Fruit fly (Drosophila melanogaster) whole organism, embryonic: ENCODE data around the gene Shal.

ENCODE experiments used
- Awh ChIP-seq: fragments of 200-800 bp; sonication (Bioruptor generic); IDR thresholded peaks from 2 replicates; pipeline ENCODE4, ENCODE4 v1.3.6; 2022; ENCODE audit warnings: missing biosample characterization, missing genetic modification characterization
- Blimp-1 ChIP-seq: fragments of 200-800 bp; sonication (Bioruptor generic); optimal IDR thresholded peaks from 3 replicates; lab custom pipeline; 2018; ENCODE audit warnings: missing biosample characterization, missing genetic modification characterization, mild to moderate bottlenecking, moderate library complexity, missing genetic modification reagents
- CG10321 ChIP-seq: fragments of 200-800 bp; sonication (Bioruptor generic); IDR thresholded peaks from 2 replicates; pipeline ENCODE4 v1.3.6; 2022; ENCODE audit warnings: missing biosample characterization, missing genetic modification characterization
- CG12769 ChIP-seq: fragments of 200-800 bp; sonication (Bioruptor generic); optimal IDR thresholded peaks from 2 replicates; lab custom pipeline; 2019; ENCODE audit warnings: missing biosample characterization, mild to moderate bottlenecking, missing genetic modification characterization, moderate library complexity
- CG13624 ChIP-seq: fragments of 200-800 bp; sonication (Bioruptor generic); optimal IDR thresholded peaks from 2 replicates; lab custom pipeline; 2016; ENCODE audit warnings: missing biosample characterization, missing genetic modification characterization
- CG15601 ChIP-seq: fragments of 200-800 bp; sonication (Bioruptor generic); optimal IDR thresholded peaks from 3 replicates; lab custom pipeline; 2019; ENCODE audit warnings: missing biosample characterization, mild to moderate bottlenecking, missing genetic modification characterization, moderate library complexity
- CG1603 ChIP-seq: fragments of 200-800 bp; sonication (Bioruptor generic); optimal IDR thresholded peaks from 2 replicates; lab custom pipeline; 2019; ENCODE audit warnings: missing biosample characterization, mild to moderate bottlenecking, missing genetic modification characterization, moderate library complexity
- CG18262 ChIP-seq: fragments of 200-800 bp; optimal IDR thresholded peaks from 3 replicates; lab custom pipeline; 2019; ENCODE audit warnings: missing biosample characterization, mild to moderate bottlenecking, missing genetic modification characterization, moderate library complexity
- CG2116 ChIP-seq: fragments of 200-800 bp; sonication (Bioruptor generic); optimal IDR thresholded peaks from 3 replicates; lab custom pipeline; 2018; ENCODE audit warnings: missing biosample characterization, mild to moderate bottlenecking, missing genetic modification characterization
- CG32767 ChIP-seq: fragments of 200-800 bp; sonication (Bioruptor generic); IDR thresholded peaks from 2 replicates; pipeline ENCODE4 v1.3.6; 2022; ENCODE audit warnings: missing biosample characterization, missing genetic modification characterization
- CG3407 ChIP-seq: fragments of 200-800 bp; sonication (Bioruptor generic); optimal IDR thresholded peaks from 2 replicates; lab custom pipeline; 2018; ENCODE audit warnings: missing biosample characterization, mild to moderate bottlenecking, missing genetic modification characterization
- CG43689 ChIP-seq: fragments of 200-800 bp; sonication (Bioruptor generic); IDR thresholded peaks from 2 replicates; pipeline ENCODE4 v1.3.6; 2022; ENCODE audit warnings: missing biosample characterization, missing genetic modification characterization
- CG4404 ChIP-seq: fragments of 200-800 bp; sonication (Bioruptor generic); IDR thresholded peaks from 2 replicates; pipeline ENCODE4 v1.3.6; 2022; ENCODE audit warnings: missing biosample characterization, missing genetic modification characterization
- CG4617 ChIP-seq: fragments of 200-800 bp; sonication (Bioruptor generic); optimal IDR thresholded peaks from 3 replicates; lab custom pipeline; 2016; ENCODE audit warnings: missing biosample characterization, missing genetic modification characterization, borderline replicate concordance
- CG6765 ChIP-seq: fragments of 200-800 bp; sonication (Bioruptor generic); optimal IDR thresholded peaks from 3 replicates; lab custom pipeline; 2017; ENCODE audit warnings: missing biosample characterization, mild to moderate bottlenecking, missing genetic modification characterization
- CG9797 ChIP-seq: fragments of 200-800 bp; sonication (Bioruptor generic); optimal IDR thresholded peaks from 3 replicates; lab custom pipeline; 2018; ENCODE audit warnings: missing biosample characterization, mild to moderate bottlenecking, missing genetic modification characterization
- CTCF ChIP-seq: fragments of 200-800 bp; sonication (Bioruptor generic); optimal IDR thresholded peaks from 2 replicates; lab custom pipeline; 2017; ENCODE audit warnings: missing biosample characterization, mild to moderate bottlenecking, missing genetic modification characterization, moderate library complexity
- Dek ChIP-seq: fragments of 200-800 bp; sonication (Bioruptor generic); optimal IDR thresholded peaks from 3 replicates; lab custom pipeline; 2019; ENCODE audit warnings: missing biosample characterization, mild to moderate bottlenecking, missing genetic modification characterization, moderate library complexity
- Dip3 ChIP-seq: fragments of 200-800 bp; sonication (Bioruptor generic); optimal IDR thresholded peaks from 3 replicates; lab custom pipeline; 2016; ENCODE audit warnings: missing biosample characterization, missing genetic modification characterization
- Elba2 ChIP-seq: fragments of 200-800 bp; sonication (Bioruptor generic); optimal IDR thresholded peaks from 3 replicates; lab custom pipeline; 2016; ENCODE audit warnings: missing biosample characterization, missing genetic modification characterization
- Gsc ChIP-seq: fragments of 200-800 bp; sonication (Bioruptor generic); IDR thresholded peaks from 2 replicates; pipeline ENCODE4 v1.3.6; 2022; ENCODE audit warnings: missing biosample characterization, missing genetic modification characterization
- Gug ChIP-seq: fragments of 200-800 bp; sonication (Bioruptor generic); IDR thresholded peaks from 4 replicates; pipeline ENCODE4 v1.3.6; 2022; ENCODE audit warnings: missing biosample characterization, missing genetic modification characterization
- HLH4C ChIP-seq: fragments of 200-800 bp; sonication (Bioruptor generic); IDR thresholded peaks from 3 replicates; pipeline ENCODE4 v1.3.6; 2022; ENCODE audit warnings: missing biosample characterization, missing genetic modification characterization; ENCODE audit not compliant: partially characterized antibody
- Hr51 ChIP-seq, 2 experiments: fragments of 200-800 bp; sonication (Bioruptor generic); optimal IDR thresholded peaks; 2 replicates in 1 of 2; 3 replicates in 1 of 2; lab custom pipeline; 2016 to 2018; ENCODE audit warnings: missing biosample characterization in 2 of 2, missing genetic modification characterization in 2 of 2, mild to moderate bottlenecking in 1 of 2, moderate library complexity in 1 of 2
- Myb ChIP-seq: fragments of 200-800 bp; sonication (Bioruptor generic); optimal IDR thresholded peaks from 2 replicates; lab custom pipeline; 2016; ENCODE audit warnings: missing biosample characterization, missing genetic modification characterization
- Pdp1 ChIP-seq, 2 experiments: fragments of 200-800 bp; sonication (Bioruptor generic); optimal IDR thresholded peaks; 3 replicates each; lab custom pipeline; 2016; ENCODE audit warnings: missing biosample characterization in 2 of 2, missing genetic modification characterization in 2 of 2, mild to moderate bottlenecking in 1 of 2, moderate library complexity in 1 of 2
- Ssrp ChIP-seq: fragments of 200-800 bp; sonication (Bioruptor generic); optimal IDR thresholded peaks from 2 replicates; lab custom pipeline; 2018; ENCODE audit warnings: missing biosample characterization, mild to moderate bottlenecking, missing genetic modification characterization, moderate library complexity
- btn ChIP-seq: fragments of 200-800 bp; sonication (Bioruptor generic); optimal IDR thresholded peaks from 2 replicates; lab custom pipeline; 2016; ENCODE audit warnings: missing biosample characterization, missing genetic modification characterization
- cg ChIP-seq: fragments of 200-800 bp; sonication (Bioruptor generic); optimal IDR thresholded peaks from 3 replicates; lab custom pipeline; 2019; ENCODE audit warnings: missing biosample characterization, mild to moderate bottlenecking, missing genetic modification characterization, moderate library complexity
- chinmo ChIP-seq: fragments of 200-800 bp; sonication (Bioruptor generic); IDR thresholded peaks from 4 replicates; pipeline ENCODE4 v1.3.6; 2022; ENCODE audit warnings: missing biosample characterization, missing genetic modification characterization; ENCODE audit not compliant: partially characterized antibody
- crol ChIP-seq: fragments of 200-800 bp; sonication (Bioruptor generic); IDR thresholded peaks from 2 replicates; pipeline ENCODE4 v1.3.6; 2022; ENCODE audit warnings: missing biosample characterization, missing genetic modification characterization
- dm ChIP-seq: fragments of 200-800 bp; sonication (Bioruptor generic); optimal IDR thresholded peaks from 3 replicates; lab custom pipeline; 2016; ENCODE audit warnings: missing biosample characterization, missing genetic modification characterization
- gce ChIP-seq: fragments of 200-800 bp; sonication (Bioruptor generic); IDR thresholded peaks from 3 replicates; pipeline ENCODE4 v1.3.6; 2022; ENCODE audit warnings: missing biosample characterization, missing genetic modification characterization
- inv ChIP-seq: fragments of 200-800 bp; sonication (Bioruptor generic); IDR thresholded peaks from 2 replicates; pipeline ENCODE4 v1.3.6; 2022; ENCODE audit warnings: missing biosample characterization, missing genetic modification characterization; ENCODE audit not compliant: partially characterized antibody
- jing ChIP-seq: fragments of 200-800 bp; sonication (Bioruptor generic); optimal IDR thresholded peaks from 2 replicates; lab custom pipeline; 2018; ENCODE audit warnings: missing biosample characterization, mild to moderate bottlenecking, missing genetic modification characterization
- lab ChIP-seq: fragments of 200-800 bp; sonication (Bioruptor generic); optimal IDR thresholded peaks from 3 replicates; lab custom pipeline; 2017; ENCODE audit warnings: missing biosample characterization, missing genetic modification characterization, mild to moderate bottlenecking, moderate library complexity, missing genetic modification reagents
- lmd ChIP-seq: fragments of 200-800 bp; sonication (Bioruptor generic); IDR thresholded peaks from 2 replicates; pipeline ENCODE4 v1.3.6; 2022; ENCODE audit warnings: missing biosample characterization, missing genetic modification characterization
- mam ChIP-seq: fragments of 200-800 bp; sonication (Bioruptor generic); optimal IDR thresholded peaks from 3 replicates; lab custom pipeline; 2016; ENCODE audit warnings: missing biosample characterization, missing genetic modification characterization
- nau ChIP-seq: fragments of 200-800 bp; sonication (Bioruptor generic); optimal IDR thresholded peaks from 3 replicates; lab custom pipeline; 2017; ENCODE audit warnings: missing biosample characterization, mild to moderate bottlenecking, missing genetic modification characterization, missing genetic modification reagents
- pnt ChIP-seq: fragments of 200-800 bp; sonication (Bioruptor generic); optimal IDR thresholded peaks from 3 replicates; lab custom pipeline; 2016; ENCODE audit warnings: missing biosample characterization, missing genetic modification characterization
- pros ChIP-seq: fragments of 200-800 bp; sonication (Bioruptor generic); optimal IDR thresholded peaks from 3 replicates; lab custom pipeline; 2019; ENCODE audit warnings: missing biosample characterization, mild to moderate bottlenecking, missing genetic modification characterization, moderate library complexity
- repo ChIP-seq: fragments of 200-800 bp; sonication (Bioruptor generic); optimal IDR thresholded peaks from 2 replicates; lab custom pipeline; 2016; ENCODE audit warnings: missing biosample characterization, missing genetic modification characterization
- sc ChIP-seq, 3 experiments: fragments of >200 bp in 2 of 3; fragments of 200-800 bp in 1 of 3; sonication (Bioruptor generic) in 1 of 3; optimal IDR thresholded peaks; 2 replicates in 2 of 3; 3 replicates in 1 of 3; lab custom pipeline; 2017; ENCODE audit warnings: mild to moderate bottlenecking in 1 of 3, missing biosample characterization in 1 of 3, missing genetic modification characterization in 1 of 3, missing genetic modification reagents in 1 of 3
- stwl ChIP-seq: fragments of 200-800 bp; sonication (Bioruptor generic); optimal IDR thresholded peaks from 3 replicates; lab custom pipeline; 2018; ENCODE audit warnings: missing biosample characterization, mild to moderate bottlenecking, missing genetic modification characterization, moderate library complexity
- sug ChIP-seq: fragments of 200-800 bp; optimal IDR thresholded peaks from 2 replicates; lab custom pipeline; 2019; ENCODE audit warnings: missing biosample characterization, mild to moderate bottlenecking, missing genetic modification characterization, moderate library complexity
- tgo ChIP-seq: fragments of 200-800 bp; sonication (Bioruptor generic); IDR thresholded peaks from 3 replicates; pipeline ENCODE4 v1.3.6; 2022; ENCODE audit warnings: missing biosample characterization, missing genetic modification characterization
- tin ChIP-seq: fragments of 200-800 bp; sonication (Bioruptor generic); optimal IDR thresholded peaks from 3 replicates; lab custom pipeline; 2016; ENCODE audit warnings: missing biosample characterization, missing genetic modification characterization
- toy ChIP-seq: fragments of 200-800 bp; sonication (Bioruptor generic); IDR thresholded peaks from 2 replicates; pipeline ENCODE4 v1.3.6; 2022; ENCODE audit warnings: missing biosample characterization, missing genetic modification characterization
- twi ChIP-seq: fragments of 200-800 bp; optimal IDR thresholded peaks from 2 replicates; lab custom pipeline; 2019; ENCODE audit warnings: missing biosample characterization, mild to moderate bottlenecking, missing genetic modification characterization, moderate library complexity
- tx ChIP-seq: fragments of 200-800 bp; sonication (Bioruptor generic); optimal IDR thresholded peaks from 2 replicates; lab custom pipeline; 2016; ENCODE audit warnings: missing biosample characterization, missing genetic modification characterization
- usp ChIP-seq: fragments of >200 bp; optimal IDR thresholded peaks from 2 replicates; lab custom pipeline; 2017; ENCODE audit warnings: missing biosample characterization, missing genetic modification characterization

Gene Shal

dm6 chr3L:19575650-19576049, 8.7 kb downstream of the Shal start (continued):
- TF ChIP-seq sug (tag; lab: Kevin White, UChicago) (peak; percentile 40), CG12769 (tag; lab: Kevin White, UChicago) (peak; percentile 75), tgo (GFP tag; lab: Robert Waterston, UW) (no peak; the same call in 2 of the 3 replicates), tin (GFP tag; lab: Kevin White, UChicago) (no peak), CG6765 (GFP tag; lab: Kevin White, UChicago) (no peak), CG32767 (GFP tag; lab: Robert Waterston, UW) (peak; percentile 28; the same call in 1 of the 2 replicates), Pdp1 (GFP tag; optimal IDR thresholded peaks at IDR 0.05; lab: Kevin White, UChicago) (peak; percentile 11 to 59), chinmo (0 out of 4 replicates have a peak, but pooled peaks have one; percentile 59), CG15601 (tag; lab: Kevin White, UChicago) (peak; percentile 74), nau (peak; percentile 52), Myb (GFP tag; lab: Kevin White, UChicago) (no peak), CG9797 (GFP tag; lab: Kevin White, UChicago) (no peak), CG4617 (GFP tag; lab: Kevin White, UChicago) (no peak), tx (GFP tag; lab: Kevin White, UChicago) (no peak), twi (tag; lab: Kevin White, UChicago) (peak; percentile 60), CG3407 (GFP tag; lab: Kevin White, UChicago) (peak; percentile 68), CG10321 (GFP tag; lab: Robert Waterston, UW) (no peak), CG2116 (no peak), mam (GFP tag; lab: Kevin White, UChicago) (no peak), sc (optimal IDR thresholded peaks at IDR 0.05; lab: Kevin White, UChicago) (no peak), sc (GFP tag; optimal IDR thresholded peaks at IDR 0.05; lab: Kevin White, UChicago) (peak; percentile 12), CTCF (GFP tag; lab: Kevin White, UChicago) (no peak), CG43689 (GFP tag; lab: Robert Waterston, UW) (no peak), CG18262 (tag; lab: Kevin White, UChicago) (peak; percentile 30), lmd (GFP tag; lab: Robert Waterston, UW) (no peak), Gsc (GFP tag; lab: Robert Waterston, UW) (no peak), toy (GFP tag; lab: Robert Waterston, UW) (no peak), Ssrp (no peak), dm (no peak), Dek (tag; lab: Kevin White, UChicago) (no peak), CG4404 (GFP tag; lab: Robert Waterston, UW) (no peak), crol (peak; percentile 84), btn (peak; percentile 16), lab (GFP tag; lab: Kevin White, UChicago) (peak; percentile 57), jing (no peak), gce (GFP tag; lab: Robert Waterston, UW) (no peak), Gug (GFP tag; lab: Robert Waterston, UW) (no peak), CG13624 (GFP tag; lab: Kevin White, UChicago) (no peak), usp (GFP tag; lab: Kevin White, UChicago) (no peak), pnt (GFP tag; lab: Kevin White, UChicago) (no peak), Awh (GFP tag; lab: Robert Waterston, UW) (0 out of 2 replicates have a peak, but pooled peaks have one; percentile 40), inv (no peak), pros (no peak), Elba2 (GFP tag; lab: Kevin White, UChicago) (no peak), CG1603 (peak; percentile 73), Dip3 (GFP tag; lab: Kevin White, UChicago) (no peak), HLH4C (GFP tag; lab: Robert Waterston, UW) (no peak), Blimp-1 (GFP tag; lab: Kevin White, UChicago) (peak; percentile 39), repo (GFP tag; lab: Kevin White, UChicago) (no peak), stwl (tag; lab: Kevin White, UChicago) (no peak), Hr51 (GFP tag; optimal IDR thresholded peaks at IDR 0.05; lab: Kevin White, UChicago) (no peak), cg (GFP tag; lab: Kevin White, UChicago) (peak; percentile 40)
